Worm (Caenorhabditis elegans) whole organism, L3 larva: Measurements from ENCODE around the gene K08D10.13.
"Not testable (repeated sequence)": the region's sequence is repeated elsewhere in the genome, so short reads cannot be mapped to it uniquely, and the experiment has no call there.

Experiments
- lin-39 ChIP-seq: fragments of 150-350 bp; optimal IDR thresholded peaks from 2 replicates; lab custom pipeline; 2018; ENCODE audit warnings: missing biosample characterization, missing genetic modification reagents, missing genetic modification characterization
- nfya-1 ChIP-seq: sonication (generic microtip); optimal IDR thresholded peaks from 2 replicates; lab custom pipeline; 2017; ENCODE audit warnings: missing genetic modification characterization, mild to moderate bottlenecking, missing compliant biosample characterization, antibody characterized with exemption, moderate library complexity; ENCODE audit not compliant: insufficient read depth
- nhr-77 ChIP-seq: fragments of 150-350 bp; optimal IDR thresholded peaks from 2 replicates; lab custom pipeline; 2014; ENCODE audit warnings: missing biosample characterization, missing genetic modification characterization
- sea-2 ChIP-seq: fragments of 150-350 bp; sonication (generic microtip); optimal IDR thresholded peaks from 4 replicates; lab custom pipeline; 2014; ENCODE audit warnings: missing biosample characterization, missing genetic modification reagents, missing genetic modification characterization
- snpc-4 ChIP-seq: fragments of 150-350 bp; optimal IDR thresholded peaks from 2 replicates; lab custom pipeline; 2014; ENCODE audit warnings: missing biosample characterization, missing genetic modification characterization
- unc-62 ChIP-seq: fragments of 150-350 bp; sonication (generic microtip); optimal IDR thresholded peaks from 4 replicates; lab custom pipeline; 2014; ENCODE audit warnings: missing biosample characterization, missing genetic modification reagents, missing genetic modification characterization
- ztf-4 ChIP-seq: fragments of 150-350 bp; optimal IDR thresholded peaks from 2 replicates; lab custom pipeline; 2014; ENCODE audit warnings: missing biosample characterization, missing genetic modification characterization

DNA sequence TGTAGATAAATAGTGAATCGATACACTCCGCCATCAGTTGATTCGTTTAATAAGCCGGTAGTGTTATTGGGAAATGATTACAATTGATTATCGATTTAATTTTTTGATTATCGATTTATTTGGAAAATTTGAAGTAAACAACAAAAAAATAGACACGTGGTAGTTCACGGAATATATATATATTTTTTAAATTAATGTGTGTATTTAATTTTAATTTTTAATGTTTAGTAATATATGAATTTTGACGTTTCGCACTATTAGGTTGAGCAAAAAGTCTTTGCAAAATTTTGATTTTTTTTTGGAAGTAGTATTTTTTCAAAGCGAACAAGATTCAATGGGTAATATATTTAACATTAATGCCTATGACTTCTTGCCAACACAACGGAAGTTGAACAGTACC, 28.4 kb downstream of the K08D10.13 start, which contains the start of gene F49F1.12:
- not testable (repeated sequence) for TF ChIP-seq ztf-4 (tag; lab: Kevin White, UChicago); snpc-4; unc-62; sea-2 (GFP tag; lab: Kevin White, UChicago); nhr-77 (tag; lab: Kevin White, UChicago); nfya-1 (tag; lab: Kevin White, UChicago); lin-39 (tag; lab: Kevin White, UChicago)
